Fruit fly (Drosophila melanogaster): ENCODE results near the gene CG1409.

CG1409 gene

DNA sequence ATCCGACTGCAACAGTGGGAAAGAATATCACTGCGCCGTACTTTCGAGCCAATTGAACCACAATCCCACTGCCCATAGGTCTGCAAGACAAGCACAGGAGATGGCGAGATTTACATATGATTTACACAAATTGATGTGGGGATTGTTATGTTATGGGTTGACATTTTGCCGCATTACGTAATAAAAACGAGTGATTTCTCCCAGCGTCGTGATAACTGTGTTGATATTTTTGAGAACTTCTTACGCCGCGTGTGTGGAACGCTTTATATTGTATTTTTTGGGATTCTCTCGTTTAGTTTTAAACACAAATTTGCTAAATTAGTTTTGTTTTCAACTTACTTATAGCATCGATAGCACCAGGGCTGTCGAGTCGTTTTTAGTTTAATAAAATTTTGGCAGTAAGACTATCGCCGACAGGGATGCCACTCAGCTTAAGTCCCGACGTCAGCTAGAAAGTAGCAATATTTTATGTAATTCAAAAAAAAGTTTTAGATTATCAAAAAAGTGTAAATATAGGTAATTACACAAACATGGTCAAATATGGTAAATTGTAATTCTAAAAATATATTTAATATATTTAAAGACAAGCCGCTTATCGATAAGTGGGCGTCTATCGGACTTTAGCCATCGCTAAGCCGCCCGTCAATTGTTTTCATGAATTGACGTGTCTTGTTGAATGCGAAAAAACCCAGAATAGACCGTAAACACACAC lies 35.6 kb downstream of the CG1409 start, which contains the start of the genes CG45089, ND-MNLL and p115 (continued):
- TF ChIP-seq amos (GFP tag; IDR thresholded peaks at IDR 0.05; ENCODE audit: partially characterized antibody) = peak; percentile 57
- TF ChIP-seq CG7372 (GFP tag; IDR thresholded peaks at IDR 0.05) = peak; percentile 60
- no peak for TF ChIP-seq CG10321 (GFP tag; IDR thresholded peaks at IDR 0.05)
- TF ChIP-seq CG9932 (GFP tag; IDR thresholded peaks at IDR 0.05) = peak; percentile 84
- TF ChIP-seq ems (GFP tag; optimal IDR thresholded peaks at IDR 0.05) = peak; percentile 10
- peak; percentile 53 for TF ChIP-seq CG13624 (GFP tag; optimal IDR thresholded peaks at IDR 0.05)
- TF ChIP-seq wdn (GFP tag; IDR thresholded peaks at IDR 0.05) = 0 out of 2 replicates have a peak, but pooled peaks have one; percentile 40
- peak; percentile 14 for TF ChIP-seq CG3065 (GFP tag; optimal IDR thresholded peaks at IDR 0.05)
- peak; percentile 58 for TF ChIP-seq CG16813 (GFP tag; IDR thresholded peaks at IDR 0.05; ENCODE audit: partially characterized antibody)
- TF ChIP-seq Sox102F (GFP tag; optimal IDR thresholded peaks at IDR 0.05) = peak; percentile 55
- TF ChIP-seq bsh (GFP tag; optimal IDR thresholded peaks at IDR 0.05) = peak in 1 of 2 experiments; percentile 60
- peak; percentile 33 for TF ChIP-seq CG18476 (GFP tag; optimal IDR thresholded peaks at IDR 0.05)
- no peak for TF ChIP-seq Camta (GFP tag; optimal IDR thresholded peaks at IDR 0.05)
- TF ChIP-seq HmgZ (tag; optimal IDR thresholded peaks at IDR 0.05) = peak; percentile 55
- TF ChIP-seq CG1529 (GFP tag; optimal IDR thresholded peaks at IDR 0.05) = peak; percentile 6
- TF ChIP-seq CG8388 (GFP tag; optimal IDR thresholded peaks at IDR 0.05) = peak; percentile 52
- TF ChIP-seq Drgx (GFP tag; IDR thresholded peaks at IDR 0.05) = 0 out of 2 replicates have a peak, but pooled peaks have one; percentile 20
- TF ChIP-seq CG12391 (tag; optimal IDR thresholded peaks at IDR 0.05) = peak; percentile 85
- no peak for TF ChIP-seq Gsc (GFP tag; IDR thresholded peaks at IDR 0.05)
- TF ChIP-seq B-H2 (GFP tag; optimal IDR thresholded peaks at IDR 0.05) = peak; percentile 74
- peak; percentile 46 for TF ChIP-seq kay (GFP tag; optimal IDR thresholded peaks at IDR 0.05)
- peak; percentile 55; the same call in 1 of the 3 replicates for TF ChIP-seq zfh1 (GFP tag; IDR thresholded peaks at IDR 0.05)
- TF ChIP-seq CG9817 (tag; optimal IDR thresholded peaks at IDR 0.05) = peak; percentile 62
- peak; percentile 19 for TF ChIP-seq Nf-YB (GFP tag; optimal IDR thresholded peaks at IDR 0.05)
- TF ChIP-seq gsb-n (tag; optimal IDR thresholded peaks at IDR 0.05) = peak; percentile 6
- TF ChIP-seq CG3407 (GFP tag; optimal IDR thresholded peaks at IDR 0.05) = peak; percentile 14
- TF ChIP-seq Fer2 (tag; optimal IDR thresholded peaks at IDR 0.05) = peak; percentile 40
- peak in 1 of 2 experiments; percentile 23 for TF ChIP-seq Eip74EF (GFP tag; optimal IDR thresholded peaks at IDR 0.05)
- 0 out of 3 replicates have a peak, but pooled peaks have one; percentile 14 for TF ChIP-seq CG7963 (GFP tag; IDR thresholded peaks at IDR 0.05; ENCODE audit: partially characterized antibody)
- TF ChIP-seq grau (tag; optimal IDR thresholded peaks at IDR 0.05) = peak; percentile 61
- peak; percentile 22 for TF ChIP-seq CG9797 (GFP tag; optimal IDR thresholded peaks at IDR 0.05)
- peak; percentile 30 for TF ChIP-seq Antp (GFP tag; optimal IDR thresholded peaks at IDR 0.05)
- TF ChIP-seq CG7786 (GFP tag; optimal IDR thresholded peaks at IDR 0.05) = peak; percentile 11
- 0 out of 2 replicates have a peak, but pooled peaks have one; percentile 14 for TF ChIP-seq H2.0 (GFP tag; IDR thresholded peaks at IDR 0.05)
- TF ChIP-seq D19A (tag; optimal IDR thresholded peaks at IDR 0.05) = peak; percentile 33
- TF ChIP-seq Sry-δ (GFP tag; optimal IDR thresholded peaks at IDR 0.05) = peak; percentile 78
- peak; percentile 56 for TF ChIP-seq mam (GFP tag; optimal IDR thresholded peaks at IDR 0.05)
- TF ChIP-seq CG13424 (tag; optimal IDR thresholded peaks at IDR 0.05) = peak; percentile 72
- TF ChIP-seq klu (GFP tag; IDR thresholded peaks at IDR 0.05) = peak; percentile 53
- TF ChIP-seq exex (tag; optimal IDR thresholded peaks at IDR 0.05) = peak; percentile 32
- TF ChIP-seq hkb (optimal IDR thresholded peaks at IDR 0.05) = no peak
- peak; percentile 49 for TF ChIP-seq hkb (GFP tag; IDR thresholded peaks at IDR 0.05)
- TF ChIP-seq D (optimal IDR thresholded peaks at IDR 0.05) = no peak
- TF ChIP-seq D (GFP tag; optimal IDR thresholded peaks at IDR 0.05) = no peak
- TF ChIP-seq CG10543 (GFP tag; optimal IDR thresholded peaks at IDR 0.05) = peak; percentile 50
- TF ChIP-seq nom (GFP tag; optimal IDR thresholded peaks at IDR 0.05) = no peak
- TF ChIP-seq gcm2 (GFP tag; optimal IDR thresholded peaks at IDR 0.05) = no peak
- no peak for TF ChIP-seq Hand (GFP tag; optimal IDR thresholded peaks at IDR 0.05)
- TF ChIP-seq H15 (GFP tag; IDR thresholded peaks at IDR 0.05) = 0 out of 3 replicates have a peak, but pooled peaks have one; percentile 14

All from whole organism, embryonic.